Worm (Caenorhabditis elegans) whole organism, late embryonic: ENCODE data around the gene F20D6.9.

ENCODE experiments used
- elt-2 ChIP-seq: sonication (generic microtip); optimal IDR thresholded peaks from 2 replicates; lab custom pipeline; 2016; ENCODE audit warnings: missing genetic modification reagents, missing genetic modification characterization, missing compliant biosample characterization
- sdc-2 ChIP-seq: sonication (generic microtip); optimal IDR thresholded peaks from 2 replicates; lab custom pipeline; 2016; ENCODE audit warnings: missing genotype, missing genetic modification characterization, missing compliant biosample characterization
- tbx-2 ChIP-seq: sonication (generic microtip); optimal IDR thresholded peaks from 2 replicates; lab custom pipeline; 2016; ENCODE audit warnings: missing genetic modification characterization, missing compliant biosample characterization

DNA sequence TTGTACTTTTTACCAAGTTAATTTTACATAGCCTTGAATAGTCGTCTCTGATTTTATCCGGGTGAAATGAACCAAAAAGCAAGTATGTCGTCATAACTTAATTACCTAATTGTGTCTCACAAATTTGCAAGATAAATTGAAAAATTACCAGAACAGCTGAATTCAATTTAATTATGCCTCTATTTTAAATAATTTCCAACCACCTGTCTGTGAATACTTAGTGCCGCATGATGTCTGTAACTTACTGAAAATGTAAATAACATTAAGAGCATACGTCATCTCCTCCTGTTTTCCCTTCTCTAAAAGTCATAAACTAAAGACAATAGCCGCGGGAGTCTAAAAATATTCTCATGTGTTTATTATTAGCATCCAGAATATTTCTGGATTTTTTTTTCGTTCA, 6.9 kb downstream of the F20D6.9 start:
- TF ChIP-seq tbx-2: no peak
- no peak for TF ChIP-seq elt-2 (tag; lab: Kevin White, UChicago)
- TF ChIP-seq sdc-2: no peak
